Worm (Caenorhabditis elegans): ENCODE results near the gene ZK593.3.

ce11 chrIV:10870158-10870557 lies 45.3 kb upstream of the ZK593.3 start:
- TF ChIP-seq unc-130 (GFP tag; optimal IDR thresholded peaks at IDR 0.05), result no peak
- TF ChIP-seq Y53G8AR.9 (GFP tag; conservative IDR thresholded peaks at IDR 0.05), result no peak
- no peak for TF ChIP-seq madf-3 (GFP tag; IDR thresholded peaks at IDR 0.05)
- TF ChIP-seq lir-1 (GFP tag; conservative IDR thresholded peaks at IDR 0.05), result no peak
- TF ChIP-seq him-1 (tag; optimal IDR thresholded peaks at IDR 0.05), result no peak
- TF ChIP-seq unc-62 (GFP tag; optimal IDR thresholded peaks at IDR 0.05), result no peak
- no peak for TF ChIP-seq ztf-3 (GFP tag; optimal IDR thresholded peaks at IDR 0.05)
